Fruit fly (Drosophila melanogaster): ENCODE measurements around the gene mtDNA-helicase.

Gene mtDNA-helicase

dm6 chr2L:9911783-9912182 is 18.5 kb upstream of the mtDNA-helicase start (continued):
- TF ChIP-seq tio (GFP tag; optimal IDR thresholded peaks at IDR 0.05) (no peak), sima (GFP tag; optimal IDR thresholded peaks at IDR 0.05) (no peak), Asciz (GFP tag; optimal IDR thresholded peaks at IDR 0.05) (no peak), pnt (GFP tag; optimal IDR thresholded peaks at IDR 0.05) (no peak), CG9609 (GFP tag; optimal IDR thresholded peaks at IDR 0.05) (no peak), vvl (GFP tag; IDR thresholded peaks at IDR 0.05) (0 out of 2 replicates have a peak, but pooled peaks have one; percentile 40), Rfx (GFP tag; IDR thresholded peaks at IDR 0.05) (peak; percentile 64), Ssrp (tag; optimal IDR thresholded peaks at IDR 0.05) (no peak), en (GFP tag; optimal IDR thresholded peaks at IDR 0.05) (no peak), dmrt99B (tag; optimal IDR thresholded peaks at IDR 0.05) (peak; percentile 19), sd (tag; optimal IDR thresholded peaks at IDR 0.05) (no peak), croc (GFP tag; conservative IDR thresholded peaks at IDR 0.05) (no peak), maf-S (GFP tag; optimal IDR thresholded peaks at IDR 0.05) (no peak), Pdp1 (GFP tag; optimal IDR thresholded peaks at IDR 0.05) (no peak), tup (GFP tag; optimal IDR thresholded peaks at IDR 0.05) (no peak), Drgx (GFP tag; IDR thresholded peaks at IDR 0.05) (peak; percentile 60; the same call in 1 of the 2 replicates), CG34376 (GFP tag; optimal IDR thresholded peaks at IDR 0.05) (no peak), CG12071 (GFP tag; optimal IDR thresholded peaks at IDR 0.05) (no peak), esg (GFP tag; conservative IDR thresholded peaks at IDR 0.05) (no peak), toy (GFP tag; IDR thresholded peaks at IDR 0.05) (no peak), Ptx1 (GFP tag; IDR thresholded peaks at IDR 0.05) (peak; percentile 50), CG11560 (tag; IDR thresholded peaks at IDR 0.05) (no peak), H2.0 (GFP tag; IDR thresholded peaks at IDR 0.05) (no peak), run (tag; optimal IDR thresholded peaks at IDR 0.05) (no peak), CG3407 (GFP tag; optimal IDR thresholded peaks at IDR 0.05) (no peak), tx (GFP tag; optimal IDR thresholded peaks at IDR 0.05) (no peak), twi (tag; optimal IDR thresholded peaks at IDR 0.05) (no peak), CG13287 (GFP tag; IDR thresholded peaks at IDR 0.05; ENCODE audit: partially characterized antibody) (peak; percentile 27; the same call in 1 of the 2 replicates), CG10565 (GFP tag; optimal IDR thresholded peaks at IDR 0.05) (no peak), CG2116 (GFP tag; optimal IDR thresholded peaks at IDR 0.05) (no peak), CG13296 (GFP tag; optimal IDR thresholded peaks at IDR 0.05) (peak; percentile 9), dmrt11E (tag; optimal IDR thresholded peaks at IDR 0.05) (no peak), CG14965 (GFP tag; optimal IDR thresholded peaks at IDR 0.05; ENCODE audit: borderline replicate concordance) (no peak), corto (GFP tag; optimal IDR thresholded peaks at IDR 0.05) (no peak), CG17328 (GFP tag; IDR thresholded peaks at IDR 0.05) (peak; percentile 36), CG17385 (GFP tag; optimal IDR thresholded peaks at IDR 0.05) (no peak), BEAF-32 (GFP tag; optimal IDR thresholded peaks at IDR 0.05) (no peak), HmgD (GFP tag; optimal IDR thresholded peaks at IDR 0.05) (no peak), Hr39 (optimal IDR thresholded peaks at IDR 0.05) (no peak), pfk (GFP tag; optimal IDR thresholded peaks at IDR 0.05) (no peak), cg (GFP tag; optimal IDR thresholded peaks at IDR 0.05) (no peak), CG12299 (tag; optimal IDR thresholded peaks at IDR 0.05) (no peak), lab (GFP tag; optimal IDR thresholded peaks at IDR 0.05) (peak; percentile 38), seq (GFP tag; IDR thresholded peaks at IDR 0.05) (no peak), chn (GFP tag; optimal IDR thresholded peaks at IDR 0.05) (peak; percentile 2), CG6854 (GFP tag; optimal IDR thresholded peaks at IDR 0.05) (no peak), CG6689 (GFP tag; IDR thresholded peaks at IDR 0.05) (0 out of 2 replicates have a peak, but pooled peaks have one; percentile 13), CG18476 (GFP tag; optimal IDR thresholded peaks at IDR 0.05) (no peak), Atf-2 (GFP tag; optimal IDR thresholded peaks at IDR 0.05) (no peak), zf30C (GFP tag; optimal IDR thresholded peaks at IDR 0.05) (no peak), bab2 (GFP tag; optimal IDR thresholded peaks at IDR 0.05) (no peak), CG4854 (GFP tag; optimal IDR thresholded peaks at IDR 0.05) (no peak)

Measured in whole organism, embryonic.